Worm (Caenorhabditis elegans) whole organism, L3 larva: ENCODE results near the gene fbxa-82.

ENCODE experiments used
- ZK546.5 ChIP-seq: sonication (generic microtip); optimal IDR thresholded peaks from 2 replicates; lab custom pipeline; 2017; ENCODE audit warnings: missing biosample characterization, missing genetic modification characterization
- ama-1 ChIP-seq: fragments of 150-350 bp; optimal IDR thresholded peaks from 2 replicates; lab custom pipeline; 2018
- ceh-16 ChIP-seq: sonication (generic microtip); optimal IDR thresholded peaks from 2 replicates; lab custom pipeline; 2017; ENCODE audit warnings: missing biosample characterization, missing genetic modification characterization
- ceh-28 ChIP-seq: fragments of 150-350 bp; optimal IDR thresholded peaks from 2 replicates; lab custom pipeline; 2014; ENCODE audit warnings: missing biosample characterization, missing genetic modification reagents, missing genetic modification characterization
- ceh-82 ChIP-seq: fragments of 150-350 bp; optimal IDR thresholded peaks from 2 replicates; lab custom pipeline; 2014; ENCODE audit warnings: missing biosample characterization, missing genetic modification characterization
- ceh-9 ChIP-seq: sonication (generic microtip); optimal IDR thresholded peaks from 2 replicates; lab custom pipeline; 2018; ENCODE audit warnings: missing biosample characterization, missing genetic modification characterization
- egl-5 ChIP-seq: fragments of 150-350 bp; optimal IDR thresholded peaks from 2 replicates; lab custom pipeline; 2017; ENCODE audit warnings: missing biosample characterization, missing genetic modification reagents, missing genetic modification characterization, inconsistent platforms
- elt-1 ChIP-seq: fragments of 150-350 bp; optimal IDR thresholded peaks from 2 replicates; lab custom pipeline; 2014; ENCODE audit warnings: missing biosample characterization, missing genetic modification characterization
- elt-2 ChIP-seq: sonication (generic microtip); optimal IDR thresholded peaks from 2 replicates; lab custom pipeline; 2016; ENCODE audit warnings: missing genetic modification reagents, mild to moderate bottlenecking, missing genetic modification characterization, missing compliant biosample characterization
- elt-3 ChIP-seq, 3 experiments: fragments of 150-350 bp in 1 of 3; sonication (generic microtip) in 2 of 3; optimal IDR thresholded peaks; 2 replicates in 2 of 3; 4 replicates in 1 of 3; lab custom pipeline; 2014 to 2017; ENCODE audit warnings: missing biosample characterization in 3 of 3, missing genetic modification characterization in 3 of 3
- eor-1 ChIP-seq, 2 experiments: fragments of 150-350 bp; optimal IDR thresholded peaks; 2 replicates each; lab custom pipeline; 2014 to 2018; ENCODE audit warnings: missing biosample characterization in 2 of 2, missing genetic modification characterization in 2 of 2
- fkh-10 ChIP-seq: sonication (generic microtip); optimal IDR thresholded peaks from 2 replicates; lab custom pipeline; 2017; ENCODE audit warnings: missing biosample characterization, missing genetic modification reagents, missing genetic modification characterization
- hmg-11 ChIP-seq: sonication (generic microtip); optimal IDR thresholded peaks from 2 replicates; lab custom pipeline; 2016; ENCODE audit warnings: missing genetic modification characterization, missing compliant biosample characterization
- lin-39 ChIP-seq: fragments of 150-350 bp; optimal IDR thresholded peaks from 2 replicates; lab custom pipeline; 2018; ENCODE audit warnings: missing biosample characterization, missing genetic modification reagents, missing genetic modification characterization
- lsy-12 ChIP-seq: sonication (generic microtip); optimal IDR thresholded peaks from 2 replicates; lab custom pipeline; 2016; ENCODE audit warnings: mild to moderate bottlenecking, missing genetic modification characterization, missing compliant biosample characterization
- mdl-1 ChIP-seq: fragments of 150-350 bp; optimal IDR thresholded peaks from 2 replicates; lab custom pipeline; 2014; ENCODE audit warnings: missing biosample characterization, missing genetic modification characterization
- mml-1 ChIP-seq: fragments of 150-350 bp; sonication (generic microtip); optimal IDR thresholded peaks from 3 replicates; lab custom pipeline; 2014; ENCODE audit warnings: missing biosample characterization, missing genetic modification characterization
- nhr-11 ChIP-seq: fragments of 150-350 bp; optimal IDR thresholded peaks from 2 replicates; lab custom pipeline; 2014; ENCODE audit warnings: missing biosample characterization, missing genetic modification characterization
- nhr-12 ChIP-seq: fragments of 150-350 bp; optimal IDR thresholded peaks from 2 replicates; lab custom pipeline; 2014; ENCODE audit warnings: missing biosample characterization, missing genetic modification characterization
- nhr-23 ChIP-seq: fragments of 150-350 bp; optimal IDR thresholded peaks from 2 replicates; lab custom pipeline; 2014; ENCODE audit warnings: missing biosample characterization, missing genetic modification reagents, missing genetic modification characterization
- nhr-237 ChIP-seq: fragments of 150-350 bp; optimal IDR thresholded peaks from 2 replicates; lab custom pipeline; 2014; ENCODE audit warnings: missing biosample characterization, missing genetic modification characterization
- nhr-43 ChIP-seq: sonication (generic microtip); optimal IDR thresholded peaks from 2 replicates; lab custom pipeline; 2016; ENCODE audit warnings: mild to moderate bottlenecking, missing genetic modification characterization, missing compliant biosample characterization; ENCODE audit not compliant: poor library complexity, severe bottlenecking
- nhr-76 ChIP-seq: fragments of 150-350 bp; sonication (generic microtip); optimal IDR thresholded peaks from 5 replicates; lab custom pipeline; 2014; ENCODE audit warnings: missing biosample characterization, missing genetic modification characterization
- pha-4 ChIP-seq: fragments of 150-350 bp; optimal IDR thresholded peaks from 2 replicates; lab custom pipeline; 2014; ENCODE audit warnings: missing biosample characterization, missing genetic modification reagents, missing genetic modification characterization
- pqm-1 ChIP-seq: fragments of 150-350 bp; optimal IDR thresholded peaks from 2 replicates; lab custom pipeline; 2017; ENCODE audit warnings: missing biosample characterization, missing genetic modification characterization, inconsistent platforms
- sea-2 ChIP-seq: fragments of 150-350 bp; sonication (generic microtip); optimal IDR thresholded peaks from 4 replicates; lab custom pipeline; 2014; ENCODE audit warnings: missing biosample characterization, missing genetic modification reagents, missing genetic modification characterization
- skn-1 ChIP-seq: fragments of 150-350 bp; optimal IDR thresholded peaks from 2 replicates; lab custom pipeline; 2014; ENCODE audit warnings: missing biosample characterization, missing genetic modification characterization
- snpc-4 ChIP-seq: fragments of 150-350 bp; optimal IDR thresholded peaks from 2 replicates; lab custom pipeline; 2014; ENCODE audit warnings: missing biosample characterization, missing genetic modification characterization
- unc-39 ChIP-seq: sonication (generic microtip); optimal IDR thresholded peaks from 4 replicates; lab custom pipeline; 2017; ENCODE audit warnings: missing biosample characterization, missing genetic modification characterization
- unc-62 ChIP-seq: fragments of 150-350 bp; sonication (generic microtip); optimal IDR thresholded peaks from 4 replicates; lab custom pipeline; 2014; ENCODE audit warnings: missing biosample characterization, missing genetic modification reagents, missing genetic modification characterization
- zag-1 ChIP-seq: fragments of 150-350 bp; optimal IDR thresholded peaks from 2 replicates; lab custom pipeline; 2014; ENCODE audit warnings: missing biosample characterization, missing genetic modification characterization
- ztf-11 ChIP-seq: fragments of 150-350 bp; optimal IDR thresholded peaks from 2 replicates; lab custom pipeline; 2014; ENCODE audit warnings: missing biosample characterization, missing genetic modification characterization
- ztf-4 ChIP-seq: fragments of 150-350 bp; optimal IDR thresholded peaks from 2 replicates; lab custom pipeline; 2014; ENCODE audit warnings: missing biosample characterization, missing genetic modification characterization

The fbxa-82 gene

DNA sequence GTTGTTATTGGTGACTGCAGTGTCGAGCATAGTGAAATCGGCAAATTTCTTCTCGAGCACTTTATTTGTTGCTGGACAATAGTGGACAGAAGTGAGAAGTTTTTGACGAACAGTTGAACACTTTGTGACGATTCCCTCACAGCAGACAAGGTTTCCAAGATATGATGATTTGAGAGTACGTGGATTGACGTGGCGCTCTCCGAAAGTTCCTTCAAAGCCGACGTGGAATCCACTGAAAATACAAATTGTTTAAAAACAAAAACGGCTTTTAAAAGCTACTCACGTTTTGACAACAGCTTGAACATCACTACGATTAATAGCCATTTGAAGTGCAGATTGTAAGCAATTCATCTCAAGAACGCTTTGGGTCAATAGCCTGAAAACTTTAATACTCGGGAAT lies 6.6 kb upstream of the fbxa-82 start:
- TF ChIP-seq egl-5 (tag; lab: Kevin White, UChicago) (no peak), unc-62 (GFP tag; lab: Kevin White, UChicago) (no peak), ceh-9 (tag; lab: Kevin White, UChicago) (no peak), hmg-11 (no peak), nhr-76 (tag; lab: Kevin White, UChicago) (no peak), lsy-12 (tag; lab: Kevin White, UChicago) (no peak), mml-1 (no peak), pqm-1 (tag; lab: Kevin White, UChicago) (no peak)

DNA sequence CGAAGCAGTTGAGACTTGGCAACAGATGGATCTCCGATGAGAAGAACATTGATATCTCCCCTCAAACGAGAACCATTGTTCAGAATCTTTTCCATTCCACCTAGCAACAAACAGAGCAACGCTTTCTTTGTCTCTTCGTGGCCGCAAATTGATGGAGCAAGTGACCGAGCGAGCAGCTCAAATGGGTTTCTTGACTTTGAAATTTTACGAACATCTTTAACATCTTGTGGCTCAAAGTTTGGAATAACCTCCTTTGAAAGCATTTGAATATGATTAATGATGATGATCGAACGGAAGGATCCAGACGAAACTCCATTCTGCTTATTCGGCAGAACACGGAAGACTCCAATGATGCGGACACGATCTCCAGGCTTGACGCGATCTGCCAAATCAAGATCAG lies 6.1 kb upstream of the fbxa-82 start:
- TF ChIP-seq egl-5 (tag; lab: Kevin White, UChicago): no peak
- TF ChIP-seq nhr-76 (tag; lab: Kevin White, UChicago): no peak
- no peak for TF ChIP-seq hmg-11
- no peak for TF ChIP-seq nhr-43 (tag; lab: Kevin White, UChicago)
- TF ChIP-seq lin-39 (tag; lab: Kevin White, UChicago): no peak
- no peak for TF ChIP-seq nhr-237 (tag; lab: Kevin White, UChicago)
- no peak for TF ChIP-seq elt-1 (tag; lab: Kevin White, UChicago)
- TF ChIP-seq ceh-9 (tag; lab: Kevin White, UChicago): no peak
- TF ChIP-seq ceh-16 (tag; lab: Kevin White, UChicago): no peak

DNA sequence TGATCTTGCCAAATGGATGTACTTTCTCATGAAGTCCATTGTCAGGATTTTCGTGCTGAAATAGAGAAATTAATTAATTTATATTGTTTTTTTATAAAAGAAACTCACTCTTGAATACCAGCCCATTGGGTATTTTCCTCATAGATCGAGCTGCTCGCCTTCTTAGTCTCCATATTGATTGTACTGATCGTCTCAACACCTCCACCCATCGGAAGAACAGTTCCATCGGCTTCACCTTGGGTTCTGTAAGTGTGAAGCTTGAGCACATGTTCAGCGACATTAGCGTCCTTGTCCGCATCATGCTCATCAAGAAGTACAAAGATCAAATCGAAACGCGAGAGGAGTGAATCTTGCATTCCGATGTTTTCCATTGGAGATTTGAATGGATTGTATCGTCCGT lies 5.4 kb upstream of the fbxa-82 start:
- TF ChIP-seq pha-4 (tag; lab: Kevin White, UChicago) (no peak), ama-1 (lab: Kevin White, UChicago) (no peak), ceh-28 (tag; lab: Kevin White, UChicago) (no peak), elt-3 (tag; optimal IDR thresholded peaks at IDR 0.05; lab: Kevin White, UChicago) (no peak), unc-39 (no peak), ceh-16 (tag; lab: Kevin White, UChicago) (no peak)

DNA sequence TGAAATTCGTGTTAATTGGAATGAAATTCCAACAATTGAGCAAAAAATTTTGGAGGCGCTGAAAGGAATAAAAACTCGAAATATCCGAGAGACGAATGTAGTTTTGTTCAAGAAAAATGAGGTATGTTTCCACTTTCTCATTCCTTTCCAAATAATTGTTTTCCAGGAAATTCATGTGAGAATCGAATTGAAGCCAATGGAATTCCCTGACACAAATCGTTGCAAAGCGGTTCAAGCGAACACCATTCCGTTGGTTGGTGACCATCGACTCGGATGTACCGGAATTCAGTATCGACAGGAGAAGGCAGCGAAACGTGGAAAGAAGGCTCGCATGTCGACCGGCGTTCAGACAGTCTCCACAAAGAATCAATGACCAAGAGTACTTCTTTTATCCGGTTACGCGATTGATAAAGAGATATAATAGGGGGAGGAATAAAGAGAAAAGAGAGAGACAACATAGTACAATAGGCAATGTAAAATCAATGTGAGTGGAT lies 4.1 kb upstream of the fbxa-82 start:
- TF ChIP-seq ZK546.5 (tag; lab: Kevin White, UChicago): no peak
- no peak for TF ChIP-seq elt-2
- TF ChIP-seq nhr-23 (tag; lab: Kevin White, UChicago): no peak
- TF ChIP-seq nhr-12: no peak
- TF ChIP-seq fkh-10 (GFP tag; lab: Kevin White, UChicago): no peak
- no peak for TF ChIP-seq eor-1 (tag; optimal IDR thresholded peaks at IDR 0.05; lab: Kevin White, UChicago)
- no peak for TF ChIP-seq elt-3 (tag; optimal IDR thresholded peaks at IDR 0.05; lab: Kevin White, UChicago)

DNA sequence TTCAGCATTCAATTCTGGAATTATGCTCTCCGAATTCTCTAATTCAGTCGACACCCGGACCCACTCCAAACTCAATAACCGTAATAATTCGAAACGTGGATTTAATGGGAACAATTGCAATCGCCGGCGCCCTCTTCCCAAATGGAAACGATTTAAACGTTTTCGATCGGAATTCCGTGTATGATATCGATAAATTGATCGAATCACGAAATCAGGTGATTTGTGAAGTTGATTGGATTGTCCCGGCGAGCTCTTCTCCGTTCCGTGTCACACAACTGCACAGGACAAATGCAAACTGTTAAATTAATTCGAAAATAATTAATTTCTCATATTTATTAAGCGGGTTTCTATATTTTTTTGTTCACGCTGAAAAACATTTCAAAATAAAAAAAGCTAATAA lies 3.5 kb upstream of the fbxa-82 start, which contains the start of gene C25D7.16:
Gene C25D7.16, plus strand, starts transcription at position 301 of the 400 bp plus-strand sequence.
- TF ChIP-seq ztf-4 (tag; lab: Kevin White, UChicago): no peak
- TF ChIP-seq mdl-1: no peak
- TF ChIP-seq egl-5 (tag; lab: Kevin White, UChicago): no peak
- no peak for TF ChIP-seq nhr-43 (tag; lab: Kevin White, UChicago)
- TF ChIP-seq nhr-11 (tag; lab: Kevin White, UChicago): no peak
- no peak for TF ChIP-seq zag-1 (tag; lab: Kevin White, UChicago)
- no peak for TF ChIP-seq elt-3 (tag; optimal IDR thresholded peaks at IDR 0.05; lab: Kevin White, UChicago)
- TF ChIP-seq ceh-82: no peak
- no peak for TF ChIP-seq eor-1 (tag; optimal IDR thresholded peaks at IDR 0.05; lab: Kevin White, UChicago)
- no peak for TF ChIP-seq skn-1
- no peak for TF ChIP-seq unc-62 (GFP tag; lab: Kevin White, UChicago)
- TF ChIP-seq ceh-16 (tag; lab: Kevin White, UChicago): no peak
- no peak for TF ChIP-seq ztf-11 (tag; lab: Kevin White, UChicago)
- TF ChIP-seq snpc-4 (tag; lab: Kevin White, UChicago): no peak
- no peak for TF ChIP-seq ZK546.5 (tag; lab: Kevin White, UChicago)
- TF ChIP-seq sea-2 (GFP tag; lab: Kevin White, UChicago): no peak
- TF ChIP-seq unc-39: no peak
- TF ChIP-seq hmg-11: no peak
- no peak for TF ChIP-seq lsy-12 (tag; lab: Kevin White, UChicago)
- no peak for TF ChIP-seq pha-4 (tag; lab: Kevin White, UChicago)
